Fruit fly (Drosophila melanogaster) whole organism, prepupa: ENCODE results near the gene SP1029.
A peak's percentile ranks its signal among the peaks of the same experiment; 100 is the strongest.

Experiments used
- Blimp-1 ChIP-seq: fragments of 200-800 bp; sonication (Bioruptor generic); optimal IDR thresholded peaks from 3 replicates; lab custom pipeline; 2017; ENCODE audit warnings: missing biosample characterization, missing genetic modification characterization, mild to moderate bottlenecking, moderate library complexity, missing genetic modification reagents
- CG10669 ChIP-seq: fragments of 200-800 bp; sonication (Bioruptor generic); optimal IDR thresholded peaks from 3 replicates; lab custom pipeline; 2018; ENCODE audit warnings: missing biosample characterization, mild to moderate bottlenecking, missing genetic modification characterization, moderate library complexity
- CG11762 ChIP-seq: fragments of 200-800 bp; sonication (Bioruptor generic); optimal IDR thresholded peaks from 3 replicates; lab custom pipeline; 2016; ENCODE audit warnings: missing biosample characterization, missing genetic modification characterization; ENCODE audit not compliant: insufficient read depth
- CG1621 ChIP-seq: fragments of 200-800 bp; sonication (Bioruptor generic); optimal IDR thresholded peaks from 3 replicates; lab custom pipeline; 2018; ENCODE audit warnings: missing biosample characterization, mild to moderate bottlenecking, missing genetic modification characterization
- CG31627 ChIP-seq: fragments of 200-800 bp; sonication (Bioruptor generic); optimal IDR thresholded peaks from 3 replicates; lab custom pipeline; 2016; ENCODE audit warnings: missing biosample characterization, missing genetic modification characterization
- CG34406 ChIP-seq: fragments of 200-800 bp; sonication (Bioruptor generic); optimal IDR thresholded peaks from 3 replicates; lab custom pipeline; 2016; ENCODE audit warnings: missing biosample characterization, missing genetic modification characterization
- CG3919 ChIP-seq: fragments of 200-800 bp; sonication (Bioruptor generic); optimal IDR thresholded peaks from 3 replicates; lab custom pipeline; 2016; ENCODE audit warnings: missing biosample characterization, missing genetic modification characterization
- CG4318 ChIP-seq: fragments of 200-800 bp; sonication (Bioruptor generic); optimal IDR thresholded peaks from 3 replicates; lab custom pipeline; 2017; ENCODE audit warnings: missing biosample characterization, mild to moderate bottlenecking, missing genetic modification characterization
- CG6808 ChIP-seq: fragments of 200-800 bp; sonication (Bioruptor generic); optimal IDR thresholded peaks from 3 replicates; lab custom pipeline; 2017; ENCODE audit warnings: missing biosample characterization, missing genetic modification characterization, mild to moderate bottlenecking, moderate library complexity, missing genetic modification reagents
- CG7368 ChIP-seq: fragments of 200-800 bp; sonication (Bioruptor generic); optimal IDR thresholded peaks from 3 replicates; lab custom pipeline; 2016; ENCODE audit warnings: missing biosample characterization, missing genetic modification characterization
- CG8119 ChIP-seq: fragments of 200-800 bp; sonication (Bioruptor generic); IDR thresholded peaks from 3 replicates; pipeline ENCODE4 v1.3.6; 2022; ENCODE audit warnings: missing biosample characterization, missing genetic modification characterization
- Eip78C ChIP-seq: fragments of 200-800 bp; sonication (Bioruptor generic); peaks from one replicate; lab custom pipeline; 2016; ENCODE audit warnings: missing biosample characterization, missing genetic modification characterization
- Eip93F ChIP-seq: fragments of 200-800 bp; sonication (Bioruptor generic); optimal IDR thresholded peaks from 2 replicates; lab custom pipeline; 2016; ENCODE audit warnings: missing biosample characterization, mild to moderate bottlenecking, missing genetic modification characterization
- Ets21C ChIP-seq: fragments of 200-800 bp; sonication (Bioruptor generic); optimal IDR thresholded peaks from 3 replicates; lab custom pipeline; 2016; ENCODE audit warnings: missing biosample characterization, missing genetic modification characterization
- Ets96B ChIP-seq: fragments of 200-800 bp; optimal IDR thresholded peaks from 2 replicates; lab custom pipeline; 2019; ENCODE audit warnings: missing biosample characterization, mild to moderate bottlenecking, missing genetic modification characterization, moderate library complexity
- Gug ChIP-seq: fragments of 200-800 bp; sonication (Bioruptor generic); IDR thresholded peaks from 2 replicates; pipeline ENCODE4 v1.3.6; 2022; ENCODE audit warnings: missing biosample characterization, missing genetic modification characterization
- Hr39 ChIP-seq: fragments of 200-800 bp; sonication (Bioruptor generic); optimal IDR thresholded peaks from 2 replicates; lab custom pipeline; 2016; ENCODE audit warnings: missing biosample characterization, missing genetic modification characterization
- Met ChIP-seq: fragments of 200-800 bp; sonication (Bioruptor generic); optimal IDR thresholded peaks from 3 replicates; lab custom pipeline; 2016; ENCODE audit warnings: missing biosample characterization, missing genetic modification characterization
- Smox ChIP-seq: fragments of 200-800 bp; sonication (Bioruptor generic); optimal IDR thresholded peaks from 3 replicates; lab custom pipeline; 2016; ENCODE audit warnings: missing biosample characterization, missing genetic modification characterization
- Sox14 ChIP-seq: fragments of 200-800 bp; sonication (Bioruptor generic); optimal IDR thresholded peaks from 3 replicates; lab custom pipeline; 2016; ENCODE audit warnings: missing biosample characterization, missing genetic modification characterization
- Sox15 ChIP-seq: fragments of 200-800 bp; sonication (Bioruptor generic); optimal IDR thresholded peaks from 3 replicates; lab custom pipeline; 2016; ENCODE audit warnings: missing biosample characterization, missing genetic modification characterization
- achi ChIP-seq: fragments of 200-800 bp; sonication (Bioruptor generic); optimal IDR thresholded peaks from 3 replicates; lab custom pipeline; 2016; ENCODE audit warnings: missing biosample characterization, missing genetic modification characterization
- acj6 ChIP-seq: fragments of 200-800 bp; sonication (Bioruptor generic); optimal IDR thresholded peaks from 3 replicates; lab custom pipeline; 2016; ENCODE audit warnings: missing biosample characterization, missing genetic modification characterization
- cyc ChIP-seq: fragments of 200-800 bp; sonication (Bioruptor generic); optimal IDR thresholded peaks from 3 replicates; lab custom pipeline; 2016; ENCODE audit warnings: missing biosample characterization, missing genetic modification characterization
- dac ChIP-seq: fragments of 200-800 bp; sonication (Bioruptor generic); optimal IDR thresholded peaks from 2 replicates; lab custom pipeline; 2017; ENCODE audit warnings: missing biosample characterization, mild to moderate bottlenecking, missing genetic modification characterization
- dsx ChIP-seq: fragments of 200-800 bp; optimal IDR thresholded peaks from 3 replicates; lab custom pipeline; 2019; ENCODE audit warnings: missing biosample characterization, mild to moderate bottlenecking, missing genetic modification characterization, moderate library complexity; ENCODE audit not compliant: poor library complexity, severe bottlenecking
- fd85E ChIP-seq: fragments of 200-800 bp; sonication (Bioruptor generic); optimal IDR thresholded peaks from 3 replicates; lab custom pipeline; 2016; ENCODE audit warnings: missing biosample characterization, missing genetic modification characterization
- fkh ChIP-seq: fragments of 200-800 bp; sonication (Bioruptor generic); optimal IDR thresholded peaks from 3 replicates; lab custom pipeline; 2017; ENCODE audit warnings: missing biosample characterization, mild to moderate bottlenecking, missing genetic modification characterization, moderate library complexity
- lz ChIP-seq: fragments of 200-800 bp; sonication (Bioruptor generic); optimal IDR thresholded peaks from 3 replicates; lab custom pipeline; 2016; ENCODE audit warnings: missing biosample characterization, missing genetic modification characterization
- net ChIP-seq: fragments of 200-800 bp; sonication (Bioruptor generic); optimal IDR thresholded peaks from 3 replicates; lab custom pipeline; 2016; ENCODE audit warnings: missing biosample characterization, missing genetic modification characterization
- pdm3 ChIP-seq: fragments of 200-800 bp; sonication (Bioruptor generic); optimal IDR thresholded peaks from 3 replicates; lab custom pipeline; 2016; ENCODE audit warnings: missing biosample characterization, missing genetic modification characterization
- spab ChIP-seq: fragments of 200-800 bp; sonication (Bioruptor generic); optimal IDR thresholded peaks from 2 replicates; lab custom pipeline; 2017; ENCODE audit warnings: missing biosample characterization, mild to moderate bottlenecking, missing genetic modification characterization, missing genetic modification reagents
- ss ChIP-seq, 2 experiments: fragments of 200-800 bp; sonication (Bioruptor generic); optimal IDR thresholded peaks; 2 replicates in 1 of 2; 3 replicates in 1 of 2; lab custom pipeline; 2017 to 2018; ENCODE audit warnings: mild to moderate bottlenecking in 2 of 2, missing biosample characterization in 2 of 2, missing genetic modification characterization in 2 of 2, moderate library complexity in 1 of 2
- svp ChIP-seq: fragments of 200-800 bp; sonication (Bioruptor generic); peaks from one replicate; lab custom pipeline; 2016; ENCODE audit warnings: missing biosample characterization, missing genetic modification characterization
- topi ChIP-seq: fragments of 200-800 bp; sonication (Bioruptor generic); optimal IDR thresholded peaks from 3 replicates; lab custom pipeline; 2016; ENCODE audit warnings: missing biosample characterization, missing genetic modification characterization
- vri ChIP-seq: fragments of 200-800 bp; sonication (Bioruptor generic); optimal IDR thresholded peaks from 3 replicates; lab custom pipeline; 2016; ENCODE audit warnings: missing biosample characterization, mild to moderate bottlenecking, missing genetic modification characterization

SP1029 gene

DNA sequence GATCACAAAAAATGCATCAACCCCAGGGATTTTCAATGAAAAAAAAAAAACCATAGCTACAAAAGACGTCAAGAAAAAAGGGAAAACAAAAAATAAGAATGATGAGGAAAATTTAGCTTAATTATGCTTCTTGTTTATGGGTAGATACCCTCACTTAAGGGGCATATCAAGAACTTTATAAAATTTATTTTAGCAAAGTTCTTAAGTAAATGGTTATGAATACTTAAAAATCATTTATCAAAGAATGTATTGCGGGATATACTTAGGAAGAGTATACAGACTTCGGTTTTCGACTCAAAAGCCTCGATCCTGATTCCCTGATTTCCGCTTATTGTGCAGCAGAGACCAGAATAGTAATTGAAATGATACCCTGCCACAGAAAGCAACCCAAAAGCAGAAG, 22.8 kb upstream of the SP1029 start (continued):
- TF ChIP-seq lz (GFP tag; lab: Kevin White, UChicago), result no peak
- peak; percentile 34 for TF ChIP-seq spab (GFP tag; lab: Kevin White, UChicago)
- no peak for TF ChIP-seq dac (GFP tag; lab: Kevin White, UChicago)
- TF ChIP-seq CG8119 (GFP tag; lab: Robert Waterston, UW), result no peak
- no peak for TF ChIP-seq CG1621
- no peak for TF ChIP-seq CG11762 (GFP tag; lab: Kevin White, UChicago)
- TF ChIP-seq Sox15 (GFP tag; lab: Kevin White, UChicago), result no peak
- TF ChIP-seq topi (GFP tag; lab: Kevin White, UChicago), result no peak
- no peak for TF ChIP-seq Blimp-1
- no peak for TF ChIP-seq fd85E (GFP tag; lab: Kevin White, UChicago)
- TF ChIP-seq net (GFP tag; lab: Kevin White, UChicago), result no peak
- TF ChIP-seq pdm3 (GFP tag; lab: Kevin White, UChicago), result no peak
- no peak for TF ChIP-seq Sox14
- peak in 1 of 2 experiments; percentile 10 for TF ChIP-seq ss (GFP tag; optimal IDR thresholded peaks at IDR 0.05; lab: Kevin White, UChicago)
- TF ChIP-seq CG7368 (GFP tag; lab: Kevin White, UChicago), result no peak
- TF ChIP-seq Gug, result no peak
- TF ChIP-seq acj6 (GFP tag; lab: Kevin White, UChicago), result no peak
- no peak for TF ChIP-seq achi (GFP tag; lab: Kevin White, UChicago)
- peak; percentile 8 for TF ChIP-seq dsx (GFP tag; lab: Kevin White, UChicago)
- TF ChIP-seq Hr39 (GFP tag; lab: Kevin White, UChicago), result no peak
- TF ChIP-seq cyc (GFP tag; lab: Kevin White, UChicago), result no peak
- TF ChIP-seq, all 60 proteins: peak for 9

DNA sequence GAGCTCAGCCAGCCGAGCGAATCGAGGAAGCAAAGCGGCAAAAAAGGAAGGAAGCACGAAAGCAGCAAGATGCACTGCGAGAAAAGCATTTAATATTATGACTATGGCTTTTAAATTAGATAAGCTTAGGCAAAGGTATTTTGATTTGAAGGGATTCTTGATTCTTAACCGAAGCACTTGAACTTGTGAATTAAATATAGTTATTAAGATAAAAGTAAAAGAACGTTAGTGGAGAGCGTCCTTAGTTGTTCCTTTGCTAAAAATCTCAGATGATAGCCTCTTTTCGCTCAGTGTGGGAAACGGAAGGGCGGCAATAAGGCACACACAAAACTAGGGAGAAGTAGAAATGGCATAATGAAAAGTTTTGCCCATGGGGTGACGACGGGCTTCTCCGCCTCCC, 19.0 kb upstream of the SP1029 start:
- TF ChIP-seq Eip78C, result peak; percentile 24
- no peak for TF ChIP-seq Sox15 (GFP tag; lab: Kevin White, UChicago)
- no peak for TF ChIP-seq dac (GFP tag; lab: Kevin White, UChicago)
- no peak for TF ChIP-seq CG31627 (GFP tag; lab: Kevin White, UChicago)
- no peak for TF ChIP-seq CG34406 (GFP tag; lab: Kevin White, UChicago)
- no peak for TF ChIP-seq dsx (GFP tag; lab: Kevin White, UChicago)
- TF ChIP-seq CG8119 (GFP tag; lab: Robert Waterston, UW), result no peak
- peak; percentile 54 for TF ChIP-seq svp
- TF ChIP-seq CG4318, result no peak
- peak; percentile 21 to 37 for TF ChIP-seq ss (GFP tag; optimal IDR thresholded peaks at IDR 0.05; lab: Kevin White, UChicago)
- no peak for TF ChIP-seq Eip93F (GFP tag; lab: Kevin White, UChicago)
- TF ChIP-seq CG6808 (GFP tag; lab: Kevin White, UChicago), result no peak
- TF ChIP-seq topi (GFP tag; lab: Kevin White, UChicago), result no peak
- TF ChIP-seq Ets96B (tag; lab: Kevin White, UChicago), result peak; percentile 7
- TF ChIP-seq Smox (GFP tag; lab: Kevin White, UChicago), result no peak
- TF ChIP-seq net (GFP tag; lab: Kevin White, UChicago), result no peak
- TF ChIP-seq Met (GFP tag; lab: Kevin White, UChicago), result no peak
- TF ChIP-seq CG3919 (GFP tag; lab: Kevin White, UChicago), result no peak

DNA sequence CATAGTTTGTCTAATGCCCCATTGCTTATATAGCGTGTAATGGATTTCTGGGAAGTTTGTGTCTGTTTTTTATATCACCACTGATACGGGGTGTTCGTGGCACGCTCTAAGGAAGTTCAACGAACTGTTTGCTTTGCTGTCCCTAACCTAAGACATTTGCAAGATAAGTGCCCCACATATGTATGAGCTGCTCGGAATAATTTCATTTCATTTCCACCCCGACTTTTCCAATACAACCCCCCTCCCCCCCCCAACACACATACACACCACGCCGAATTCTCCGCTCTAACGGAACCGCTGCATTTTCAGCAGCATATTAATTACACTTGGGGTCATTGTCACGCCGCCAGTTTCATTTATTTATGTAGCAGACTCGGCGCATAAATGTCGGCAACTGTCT, 17.8 kb upstream of the SP1029 start:
- no peak for TF ChIP-seq vri
- TF ChIP-seq fkh (GFP tag; lab: Kevin White, UChicago), result peak; percentile 39

DNA sequence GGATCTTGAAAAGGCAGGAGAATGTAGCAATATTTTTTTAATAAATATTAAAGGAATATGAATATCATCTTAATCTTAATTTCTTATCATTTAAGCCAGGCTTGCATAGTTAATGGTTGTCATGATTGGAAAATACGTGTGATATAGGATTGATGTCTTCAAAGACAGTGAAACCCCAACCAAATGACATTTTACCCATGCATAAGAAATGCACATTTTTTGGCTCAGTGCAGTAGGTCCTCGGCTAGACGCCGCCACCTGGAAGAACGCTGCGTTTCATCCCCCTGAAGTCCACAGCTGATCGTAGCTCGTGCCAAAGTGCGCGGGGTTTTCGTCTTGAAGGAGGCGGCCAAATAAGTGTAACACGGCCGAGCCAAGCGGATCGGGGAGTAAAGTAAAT, 16.4 kb upstream of the SP1029 start:
- TF ChIP-seq CG10669 (GFP tag; lab: Kevin White, UChicago), result no peak
- TF ChIP-seq Ets21C (GFP tag; lab: Kevin White, UChicago), result no peak
- peak; percentile 54 for TF ChIP-seq svp
- peak; percentile 5 for TF ChIP-seq Eip78C
- TF ChIP-seq, all 60 proteins: peak for 2
